Worm (Caenorhabditis elegans) whole organism, early embryonic: ENCODE measurements around the gene sec-10.

Source experiments
- B0310.2 ChIP-seq: sonication (generic microtip); optimal IDR thresholded peaks from 2 replicates; lab custom pipeline; 2016; ENCODE audit warnings: mild to moderate bottlenecking, missing genetic modification characterization, missing compliant biosample characterization
- F13C5.2 ChIP-seq: sonication (generic microtip); optimal IDR thresholded peaks from 2 replicates; lab custom pipeline; 2017; ENCODE audit warnings: mild to moderate bottlenecking, missing genetic modification characterization, inconsistent platforms, missing compliant biosample characterization
- ceh-13 ChIP-seq: fragments of 200-800 bp; sonication (Bioruptor generic); optimal IDR thresholded peaks from 2 replicates; lab custom pipeline; 2018; ENCODE audit warnings: mild to moderate bottlenecking, missing genetic modification characterization, missing compliant biosample characterization
- pes-1 ChIP-seq: fragments of 200-800 bp; sonication (Bioruptor generic); IDR thresholded peaks from 2 replicates; pipeline ENCODE4 v1.3.6; 2022; ENCODE audit warnings: missing genetic modification reagents, missing genetic modification characterization, missing compliant biosample characterization
- scrt-1 ChIP-seq: fragments of 200-800 bp; sonication (Bioruptor generic); IDR thresholded peaks from 2 replicates; pipeline ENCODE4 v1.3.6; 2022; ENCODE audit warnings: missing genetic modification characterization, missing compliant biosample characterization
- sea-1 ChIP-seq: fragments of 200-800 bp; sonication (Bioruptor generic); conservative IDR thresholded peaks from 2 replicates; pipeline ENCODE4 v1.3.6; 2022; ENCODE audit warnings: missing genetic modification characterization, missing compliant biosample characterization
- tra-4 ChIP-seq: sonication (generic microtip); optimal IDR thresholded peaks from 2 replicates; lab custom pipeline; 2017; ENCODE audit warnings: missing genetic modification characterization, missing compliant biosample characterization

The sec-10 gene

ce11 chrIV:7734173-7734572, 48.1 kb downstream of the sec-10 start:
- no peak for TF ChIP-seq B0310.2 (tag; lab: Kevin White, UChicago)
- TF ChIP-seq scrt-1 (GFP tag; lab: Robert Waterston, UW) = no peak
- TF ChIP-seq ceh-13 (GFP tag; lab: Kevin White, UChicago) = no peak

ce11 chrIV:7731960-7732359, 50.3 kb downstream of the sec-10 start, which contains the start of the genes C50F7.9 and C50F7.3:
Gene C50F7.9, minus strand, starts transcription at chrIV:7732060.
Gene C50F7.3, plus strand, starts transcription at chrIV:7732329.
- no peak for TF ChIP-seq ceh-13 (GFP tag; lab: Kevin White, UChicago)
- TF ChIP-seq tra-4 (tag; lab: Kevin White, UChicago) = no peak
- TF ChIP-seq F13C5.2 (tag; lab: Kevin White, UChicago) = no peak
- TF ChIP-seq pes-1 (GFP tag; lab: Robert Waterston, UW) = no peak
- TF ChIP-seq sea-1 (GFP tag; lab: Robert Waterston, UW) = no peak
- no peak for TF ChIP-seq scrt-1 (GFP tag; lab: Robert Waterston, UW)
